Fruit fly (Drosophila melanogaster) whole organism, embryonic: ENCODE measurements around the gene CG3448.

Source experiments
- Abd-B ChIP-seq: fragments of 200-800 bp; sonication (Bioruptor generic); optimal IDR thresholded peaks from 2 replicates; lab custom pipeline; 2018; ENCODE audit warnings: missing biosample characterization, mild to moderate bottlenecking, missing genetic modification characterization, moderate library complexity
- CG11093 ChIP-seq: fragments of 200-800 bp; sonication (Bioruptor generic); IDR thresholded peaks from 3 replicates; pipeline ENCODE4 v1.3.6; 2022; ENCODE audit warnings: missing biosample characterization, missing genetic modification characterization
- CG11504 ChIP-seq: fragments of 200-800 bp; sonication (Bioruptor generic); optimal IDR thresholded peaks from 3 replicates; lab custom pipeline; 2019; ENCODE audit warnings: missing biosample characterization, mild to moderate bottlenecking, missing genetic modification characterization, moderate library complexity
- CG12155 ChIP-seq: fragments of 200-800 bp; sonication (Bioruptor generic); optimal IDR thresholded peaks from 3 replicates; lab custom pipeline; 2016; ENCODE audit warnings: missing biosample characterization, missing genetic modification characterization
- CG14014 ChIP-seq: fragments of 200-800 bp; sonication (Bioruptor generic); IDR thresholded peaks from 2 replicates; pipeline ENCODE4 v1.3.6; 2022; ENCODE audit warnings: missing biosample characterization, missing genetic modification characterization
- CG15601 ChIP-seq: fragments of 200-800 bp; sonication (Bioruptor generic); optimal IDR thresholded peaks from 3 replicates; lab custom pipeline; 2019; ENCODE audit warnings: missing biosample characterization, mild to moderate bottlenecking, missing genetic modification characterization, moderate library complexity
- CG1603 ChIP-seq: fragments of 200-800 bp; sonication (Bioruptor generic); optimal IDR thresholded peaks from 2 replicates; lab custom pipeline; 2019; ENCODE audit warnings: missing biosample characterization, mild to moderate bottlenecking, missing genetic modification characterization, moderate library complexity
- CG16813 ChIP-seq: fragments of 200-800 bp; sonication (Bioruptor generic); IDR thresholded peaks from 3 replicates; pipeline ENCODE4 v1.3.6; 2022; ENCODE audit warnings: missing biosample characterization, missing genetic modification characterization; ENCODE audit not compliant: partially characterized antibody
- CG18476 ChIP-seq: fragments of 200-800 bp; sonication (Bioruptor generic); optimal IDR thresholded peaks from 2 replicates; lab custom pipeline; 2016; ENCODE audit warnings: missing biosample characterization, mild to moderate bottlenecking, missing genetic modification characterization
- CG2120 ChIP-seq: fragments of 200-800 bp; sonication (Bioruptor generic); optimal IDR thresholded peaks from 3 replicates; lab custom pipeline; 2016; ENCODE audit warnings: missing biosample characterization, missing genetic modification characterization
- CG30020 ChIP-seq: fragments of 200-800 bp; optimal IDR thresholded peaks from 2 replicates; lab custom pipeline; 2019; ENCODE audit warnings: missing biosample characterization, mild to moderate bottlenecking, missing genetic modification characterization, moderate library complexity
- CG31388 ChIP-seq: fragments of 200-800 bp; sonication (Bioruptor generic); optimal IDR thresholded peaks from 2 replicates; lab custom pipeline; 2016; ENCODE audit warnings: missing biosample characterization, missing genetic modification characterization
- CG7839 ChIP-seq: fragments of 200-800 bp; sonication (Bioruptor generic); optimal IDR thresholded peaks from 3 replicates; lab custom pipeline; 2018; ENCODE audit warnings: missing biosample characterization, mild to moderate bottlenecking, missing genetic modification characterization, moderate library complexity
- CG9727 ChIP-seq: fragments of 200-800 bp; sonication (Bioruptor generic); optimal IDR thresholded peaks from 3 replicates; lab custom pipeline; 2017; ENCODE audit warnings: missing biosample characterization, mild to moderate bottlenecking, missing genetic modification characterization
- Camta ChIP-seq: fragments of 200-800 bp; sonication (Bioruptor generic); optimal IDR thresholded peaks from 2 replicates; lab custom pipeline; 2016; ENCODE audit warnings: missing biosample characterization, missing genetic modification characterization
- CkIIα-i1 ChIP-seq: fragments of 200-800 bp; sonication (Bioruptor generic); IDR thresholded peaks from 2 replicates; pipeline ENCODE4 v1.3.6; 2022; ENCODE audit warnings: missing biosample characterization, missing genetic modification characterization
- Doc2 ChIP-seq: fragments of 200-800 bp; sonication (Bioruptor generic); IDR thresholded peaks from 2 replicates; pipeline ENCODE4 v1.3.6; 2022; ENCODE audit warnings: missing biosample characterization, missing genetic modification characterization
- ERR ChIP-seq: fragments of 200-800 bp; sonication (Bioruptor generic); optimal IDR thresholded peaks from 2 replicates; lab custom pipeline; 2016; ENCODE audit warnings: missing biosample characterization, missing genetic modification characterization
- Eip74EF ChIP-seq, 2 experiments: fragments of 200-800 bp in 1 of 2; fragments of >200 bp in 1 of 2; sonication (Bioruptor generic) in 1 of 2; optimal IDR thresholded peaks; 2 replicates each; lab custom pipeline; 2017 to 2019; ENCODE audit warnings: missing biosample characterization in 2 of 2, missing genetic modification characterization in 2 of 2, mild to moderate bottlenecking in 1 of 2, moderate library complexity in 1 of 2
- Fer2 ChIP-seq: fragments of 200-800 bp; sonication (Bioruptor generic); optimal IDR thresholded peaks from 2 replicates; lab custom pipeline; 2018; ENCODE audit warnings: missing biosample characterization, mild to moderate bottlenecking, missing genetic modification characterization, moderate library complexity
- H15 ChIP-seq: fragments of 200-800 bp; sonication (Bioruptor generic); IDR thresholded peaks from 3 replicates; pipeline ENCODE4 v1.3.6; 2022; ENCODE audit warnings: missing biosample characterization, missing genetic modification characterization
- Opbp ChIP-seq: fragments of 200-800 bp; sonication (Bioruptor generic); IDR thresholded peaks from 3 replicates; pipeline ENCODE4 v1.3.6; 2022; ENCODE audit warnings: missing biosample characterization, missing genetic modification characterization; ENCODE audit not compliant: partially characterized antibody
- Optix ChIP-seq: fragments of 200-800 bp; sonication (Bioruptor generic); IDR thresholded peaks from 3 replicates; pipeline ENCODE4 v1.3.6; 2022; ENCODE audit warnings: missing biosample characterization, missing genetic modification characterization
- PHDP ChIP-seq: fragments of 200-800 bp; sonication (Bioruptor generic); optimal IDR thresholded peaks from 3 replicates; lab custom pipeline; 2018; ENCODE audit warnings: missing biosample characterization, mild to moderate bottlenecking, missing genetic modification characterization, moderate library complexity
- Sry-β ChIP-seq: fragments of 200-800 bp; sonication (Bioruptor generic); optimal IDR thresholded peaks from 2 replicates; lab custom pipeline; 2018; ENCODE audit warnings: missing biosample characterization, mild to moderate bottlenecking, missing genetic modification characterization, moderate library complexity
- Sry-δ ChIP-seq: fragments of 200-800 bp; sonication (Bioruptor generic); optimal IDR thresholded peaks from 2 replicates; lab custom pipeline; 2016; ENCODE audit warnings: missing biosample characterization, missing genetic modification characterization
- ato ChIP-seq: fragments of 200-800 bp; sonication (Bioruptor generic); IDR thresholded peaks from 2 replicates; pipeline ENCODE4 v1.3.6; 2022; ENCODE audit warnings: missing biosample characterization, missing genetic modification characterization; ENCODE audit not compliant: partially characterized antibody
- chif ChIP-seq, 2 experiments: fragments of 200-800 bp; sonication (Bioruptor generic); optimal IDR thresholded peaks; 3 replicates each; lab custom pipeline; 2016; ENCODE audit warnings: missing biosample characterization in 2 of 2, missing genetic modification characterization in 2 of 2
- crp ChIP-seq, 2 experiments: fragments of 200-800 bp; sonication (Bioruptor generic); optimal IDR thresholded peaks; 2 replicates in 1 of 2; 3 replicates in 1 of 2; lab custom pipeline; 2017; ENCODE audit warnings: missing biosample characterization in 2 of 2, missing genetic modification characterization in 2 of 2, mild to moderate bottlenecking in 1 of 2, moderate library complexity in 1 of 2
- da ChIP-seq: fragments of 200-800 bp; sonication (Bioruptor generic); optimal IDR thresholded peaks from 2 replicates; lab custom pipeline; 2016; ENCODE audit warnings: missing biosample characterization, missing genetic modification characterization
- esg ChIP-seq: fragments of 200-800 bp; sonication (Bioruptor generic); conservative IDR thresholded peaks from 2 replicates; pipeline ENCODE4 v1.3.6; 2022; ENCODE audit warnings: missing biosample characterization, missing genetic modification characterization
- eve ChIP-seq, 2 experiments: fragments of >200 bp; optimal IDR thresholded peaks; 2 replicates each; lab custom pipeline; 2017; ENCODE audit warnings: missing biosample characterization in 2 of 2, missing genetic modification characterization in 2 of 2
- fd64A ChIP-seq: fragments of 200-800 bp; sonication (Bioruptor generic); optimal IDR thresholded peaks from 3 replicates; lab custom pipeline; 2018; ENCODE audit warnings: missing biosample characterization, mild to moderate bottlenecking, missing genetic modification characterization
- jing ChIP-seq: fragments of 200-800 bp; sonication (Bioruptor generic); optimal IDR thresholded peaks from 2 replicates; lab custom pipeline; 2018; ENCODE audit warnings: missing biosample characterization, mild to moderate bottlenecking, missing genetic modification characterization
- knrl ChIP-seq: fragments of 200-800 bp; sonication (Bioruptor generic); IDR thresholded peaks from 3 replicates; pipeline ENCODE4 v1.3.6; 2022; ENCODE audit warnings: missing biosample characterization, missing genetic modification characterization; ENCODE audit not compliant: partially characterized antibody
- lilli ChIP-seq: fragments of 200-800 bp; sonication (Bioruptor generic); optimal IDR thresholded peaks from 3 replicates; lab custom pipeline; 2016; ENCODE audit warnings: missing biosample characterization, missing genetic modification characterization
- luna ChIP-seq: fragments of 200-800 bp; sonication (Bioruptor generic); optimal IDR thresholded peaks from 2 replicates; lab custom pipeline; 2016; ENCODE audit warnings: missing biosample characterization, missing genetic modification characterization
- oc ChIP-seq: fragments of 200-800 bp; sonication (Bioruptor generic); optimal IDR thresholded peaks from 2 replicates; lab custom pipeline; 2018; ENCODE audit warnings: missing biosample characterization, mild to moderate bottlenecking, missing genetic modification characterization, moderate library complexity
- org-1 ChIP-seq: fragments of 200-800 bp; sonication (Bioruptor generic); optimal IDR thresholded peaks from 2 replicates; lab custom pipeline; 2017; ENCODE audit warnings: missing biosample characterization, missing genetic modification characterization
- pfk ChIP-seq: fragments of 200-800 bp; sonication (Bioruptor generic); optimal IDR thresholded peaks from 2 replicates; lab custom pipeline; 2018; ENCODE audit warnings: missing biosample characterization, mild to moderate bottlenecking, missing genetic modification characterization, moderate library complexity
- phol ChIP-seq: fragments of 200-800 bp; sonication (Bioruptor generic); optimal IDR thresholded peaks from 3 replicates; lab custom pipeline; 2018; ENCODE audit warnings: missing biosample characterization, mild to moderate bottlenecking, missing genetic modification characterization, moderate library complexity
- row ChIP-seq: fragments of 200-800 bp; sonication (Bioruptor generic); IDR thresholded peaks from 3 replicates; pipeline ENCODE4 v1.3.6; 2022; ENCODE audit warnings: missing biosample characterization, missing genetic modification characterization
- shn ChIP-seq: fragments of 200-800 bp; sonication (Bioruptor generic); optimal IDR thresholded peaks from 3 replicates; lab custom pipeline; 2016; ENCODE audit warnings: missing biosample characterization, missing genetic modification characterization
- tll ChIP-seq, 2 experiments: fragments of 200-800 bp in 1 of 2; fragments of >200 bp in 1 of 2; sonication (Bioruptor generic) in 1 of 2; optimal IDR thresholded peaks; 2 replicates each; lab custom pipeline; 2017 to 2019; ENCODE audit warnings: missing biosample characterization in 2 of 2, missing genetic modification characterization in 2 of 2, mild to moderate bottlenecking in 1 of 2, moderate library complexity in 1 of 2
- trh ChIP-seq: fragments of 200-800 bp; sonication (Bioruptor generic); optimal IDR thresholded peaks from 2 replicates; lab custom pipeline; 2016; ENCODE audit warnings: missing biosample characterization, missing genetic modification characterization
- tx ChIP-seq: fragments of 200-800 bp; sonication (Bioruptor generic); optimal IDR thresholded peaks from 2 replicates; lab custom pipeline; 2016; ENCODE audit warnings: missing biosample characterization, missing genetic modification characterization
- vfl ChIP-seq: fragments of 200-800 bp; sonication (Bioruptor generic); optimal IDR thresholded peaks from 2 replicates; lab custom pipeline; 2016; ENCODE audit warnings: missing biosample characterization, missing genetic modification characterization
- vnd ChIP-seq: fragments of 200-800 bp; sonication (Bioruptor generic); IDR thresholded peaks from 3 replicates; pipeline ENCODE4 v1.3.6; 2022; ENCODE audit warnings: missing biosample characterization, missing genetic modification characterization; ENCODE audit not compliant: partially characterized antibody

The CG3448 gene

DNA sequence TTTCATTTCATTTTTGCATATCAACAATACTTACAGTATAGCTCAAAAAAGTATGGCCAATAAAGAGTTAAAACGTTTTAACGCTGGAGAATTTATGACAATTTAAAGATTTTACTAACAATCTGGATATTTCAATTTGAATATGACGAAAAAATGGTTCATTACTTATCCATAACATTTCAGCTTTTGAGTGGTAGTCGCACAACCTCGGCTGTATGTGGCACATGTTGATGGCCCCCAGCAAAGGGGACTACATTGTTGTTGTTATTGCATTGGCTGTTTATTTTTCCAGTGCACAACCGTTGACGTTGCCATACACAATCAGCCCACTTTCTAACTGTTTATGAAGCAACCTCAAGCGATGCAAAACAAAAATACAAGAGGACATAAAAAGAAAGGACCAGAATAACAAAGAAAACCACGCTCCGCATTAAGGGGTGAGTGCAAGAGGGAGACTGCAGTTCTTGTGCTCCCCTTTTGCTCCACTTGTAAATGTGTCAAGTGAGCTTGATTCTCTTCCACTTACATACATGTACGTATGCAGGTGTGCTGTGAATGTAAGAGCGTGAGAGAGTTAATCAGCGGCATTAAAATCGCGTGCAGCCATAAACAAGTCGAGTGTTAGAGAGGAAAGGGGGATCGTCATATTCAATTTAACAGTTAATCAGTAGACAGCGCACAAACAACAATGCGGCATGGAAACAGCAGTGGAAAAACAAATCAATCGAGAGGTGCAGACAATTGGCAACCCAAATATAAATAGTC is 31.1 kb downstream of the CG3448 start (continued):
- TF ChIP-seq CG30020 (no peak), esg (GFP tag; lab: Robert Waterston, UW) (peak; percentile 63; the same call in 1 of the 2 replicates), knrl (no peak), luna (GFP tag; lab: Kevin White, UChicago) (no peak), vnd (GFP tag; lab: Robert Waterston, UW) (no peak), Abd-B (GFP tag; lab: Kevin White, UChicago) (peak; percentile 4), CkIIα-i1 (no peak), Sry-β (GFP tag; lab: Kevin White, UChicago) (no peak), Sry-δ (no peak), Opbp (no peak), H15 (peak; percentile 37; the same call in 1 of the 3 replicates), Doc2 (GFP tag; lab: Robert Waterston, UW) (no peak), ato (GFP tag; lab: Robert Waterston, UW) (no peak), vfl (GFP tag; lab: Kevin White, UChicago) (no peak), oc (tag; lab: Kevin White, UChicago) (peak; percentile 8), ERR (GFP tag; lab: Kevin White, UChicago) (no peak), chif (GFP tag; optimal IDR thresholded peaks at IDR 0.05; lab: Kevin White, UChicago) (peak in 1 of 2 experiments; percentile 28), CG11504 (peak; percentile 76), phol (peak; percentile 41), CG12155 (GFP tag; lab: Kevin White, UChicago) (no peak), Eip74EF (GFP tag; optimal IDR thresholded peaks at IDR 0.05; lab: Kevin White, UChicago) (peak in 1 of 2 experiments; percentile 53), jing (GFP tag; lab: Kevin White, UChicago) (peak; percentile 18), PHDP (tag; lab: Kevin White, UChicago) (peak; percentile 52), Camta (peak; percentile 20), row (peak; percentile 75), shn (GFP tag; lab: Kevin White, UChicago) (no peak), fd64A (GFP tag; lab: Kevin White, UChicago) (no peak), CG15601 (tag; lab: Kevin White, UChicago) (no peak), da (GFP tag; lab: Kevin White, UChicago) (no peak), CG9727 (peak; percentile 43), CG1603 (tag; lab: Kevin White, UChicago) (peak; percentile 70), CG16813 (GFP tag; lab: Robert Waterston, UW) (no peak), eve (GFP tag; optimal IDR thresholded peaks at IDR 0.05; lab: Kevin White, UChicago) (peak in 1 of 2 experiments; percentile 74), CG11093 (no peak), Fer2 (tag; lab: Kevin White, UChicago) (no peak), tx (peak; percentile 4), CG14014 (GFP tag; lab: Robert Waterston, UW) (peak; percentile 53; the same call in 1 of the 2 replicates), CG18476 (GFP tag; lab: Kevin White, UChicago) (no peak), CG31388 (GFP tag; lab: Kevin White, UChicago) (no peak), org-1 (GFP tag; lab: Kevin White, UChicago) (peak; percentile 50), pfk (no peak), lilli (peak; percentile 18), tll (GFP tag; optimal IDR thresholded peaks at IDR 0.05; lab: Kevin White, UChicago) (no peak), trh (GFP tag; lab: Kevin White, UChicago) (no peak), CG2120 (GFP tag; lab: Kevin White, UChicago) (peak; percentile 49), Optix (no peak), CG7839 (tag; lab: Kevin White, UChicago) (peak; percentile 58), crp (GFP tag; optimal IDR thresholded peaks at IDR 0.05; lab: Kevin White, UChicago) (no peak)
